Worm (Caenorhabditis elegans) whole organism, mixed stage, embryonic: ENCODE data around the gene B0244.10.

Experiments
- elt-3 ChIP-seq: fragments of 150-350 bp; optimal IDR thresholded peaks from 2 replicates; lab custom pipeline; 2014; ENCODE audit warnings: missing biosample characterization, missing genetic modification characterization
- nhr-12 ChIP-seq: fragments of 150-350 bp; optimal IDR thresholded peaks from 2 replicates; lab custom pipeline; 2014; ENCODE audit warnings: missing biosample characterization, missing genetic modification characterization
- nhr-2 ChIP-seq: fragments of 150-350 bp; optimal IDR thresholded peaks from 2 replicates; lab custom pipeline; 2014; ENCODE audit warnings: missing biosample characterization, missing genetic modification characterization
- tbx-8 ChIP-seq: fragments of 200-800 bp; sonication (Bioruptor generic); optimal IDR thresholded peaks from 2 replicates; lab custom pipeline; 2018; ENCODE audit warnings: mild to moderate bottlenecking, missing genetic modification characterization, moderate library complexity, missing compliant biosample characterization
- unc-120 ChIP-seq: sonication (generic microtip); optimal IDR thresholded peaks from 2 replicates; lab custom pipeline; 2017; ENCODE audit warnings: missing genetic modification characterization, missing compliant biosample characterization; ENCODE audit not compliant: poor library complexity, severe bottlenecking
- ztf-11 ChIP-seq: fragments of 150-350 bp; optimal IDR thresholded peaks from 2 replicates; lab custom pipeline; 2014; ENCODE audit warnings: missing biosample characterization, missing genetic modification characterization

ce11 chrIII:5721488-5721887 lies 13.5 kb upstream of the B0244.10 start:
- TF ChIP-seq nhr-12 (tag; lab: Kevin White, UChicago) (no peak), tbx-8 (GFP tag; lab: Kevin White, UChicago) (no peak), nhr-2 (tag; lab: Kevin White, UChicago) (no peak), ztf-11 (tag; lab: Kevin White, UChicago) (no peak), elt-3 (tag; lab: Kevin White, UChicago) (no peak), unc-120 (tag; lab: Kevin White, UChicago) (no peak)
